Worm (Caenorhabditis elegans) whole organism, L4 larva: Measurements from ENCODE around the gene chil-16.

Source experiments
- ceh-28 ChIP-seq: fragments of 150-350 bp; optimal IDR thresholded peaks from 2 replicates; lab custom pipeline; 2014; ENCODE audit warnings: missing biosample characterization, missing genetic modification reagents, missing genetic modification characterization
- fos-1 ChIP-seq: fragments of 150-350 bp; optimal IDR thresholded peaks from 2 replicates; lab custom pipeline; 2014; ENCODE audit warnings: missing biosample characterization, missing genetic modification characterization
- spr-1 ChIP-seq: sonication (generic microtip); optimal IDR thresholded peaks from 2 replicates; lab custom pipeline; 2016; ENCODE audit warnings: mild to moderate bottlenecking, missing genetic modification characterization, missing compliant biosample characterization

- TF ChIP-seq fos-1 (tag; lab: Kevin White, UChicago) (no peak), ceh-28 (tag; lab: Kevin White, UChicago) (no peak), spr-1 (tag; lab: Kevin White, UChicago) (no peak)
Observed at ce11 chrII:9489922-9490321, 48.2 kb upstream of the chil-16 start.
